Worm (Caenorhabditis elegans) whole organism, late embryonic: Measurements from ENCODE around the gene K12H6.8.

Experiments used
- F13H6.1 ChIP-seq: sonication (generic microtip); optimal IDR thresholded peaks from 2 replicates; lab custom pipeline; 2016; ENCODE audit warnings: missing genetic modification characterization, missing compliant biosample characterization
- ceh-48 ChIP-seq: sonication (generic microtip); optimal IDR thresholded peaks from 2 replicates; lab custom pipeline; 2016; ENCODE audit warnings: missing genetic modification characterization, inconsistent platforms, missing compliant biosample characterization
- che-1 ChIP-seq: sonication (generic microtip); optimal IDR thresholded peaks from 2 replicates; lab custom pipeline; 2016; ENCODE audit warnings: mild to moderate bottlenecking, missing genetic modification characterization, missing compliant biosample characterization
- madf-2 ChIP-seq: sonication (generic microtip); optimal IDR thresholded peaks from 2 replicates; lab custom pipeline; 2017; ENCODE audit warnings: missing genetic modification characterization, missing compliant biosample characterization
- pqm-1 ChIP-seq: sonication (generic microtip); optimal IDR thresholded peaks from 2 replicates; lab custom pipeline; 2016; ENCODE audit warnings: missing genetic modification characterization, missing compliant biosample characterization
- tbx-2 ChIP-seq: sonication (generic microtip); optimal IDR thresholded peaks from 2 replicates; lab custom pipeline; 2016; ENCODE audit warnings: missing genetic modification characterization, missing compliant biosample characterization

DNA sequence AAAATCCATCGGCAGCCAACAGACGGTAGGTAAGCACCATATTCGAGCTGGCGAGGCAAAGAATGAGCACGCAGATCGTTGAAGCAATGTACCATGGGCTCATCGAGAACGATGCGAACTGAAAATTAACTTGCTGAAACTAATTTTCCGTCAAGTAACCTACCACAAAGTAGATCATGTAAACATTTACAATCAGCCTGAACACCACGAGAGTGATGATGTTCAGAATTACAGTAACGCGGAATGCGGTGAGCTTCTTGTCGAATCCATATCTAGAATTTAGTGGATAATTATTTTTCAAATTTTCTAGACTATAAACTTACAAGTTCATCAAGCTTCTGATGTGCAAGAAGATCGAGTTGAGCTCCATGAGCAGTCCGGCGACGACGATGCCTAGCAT lies 1.8 kb downstream of the K12H6.8 start:
- TF ChIP-seq F13H6.1 (tag; lab: Kevin White, UChicago) (no peak), che-1 (tag; lab: Kevin White, UChicago) (no peak), tbx-2 (no peak), madf-2 (tag; lab: Kevin White, UChicago) (no peak), pqm-1 (tag; lab: Kevin White, UChicago) (no peak), ceh-48 (no peak)
